Fruit fly (Drosophila melanogaster) whole organism, adult: Measurements from ENCODE around the gene CG9667.
A peak's percentile ranks its signal among the peaks of the same experiment; 100 is the strongest.

ENCODE experiments used
- CG11617 ChIP-seq: fragments of 200-800 bp; sonication (Bioruptor generic); optimal IDR thresholded peaks from 2 replicates; lab custom pipeline; 2017; ENCODE audit warnings: mild to moderate bottlenecking, missing biosample characterization, missing genetic modification reagents, missing genetic modification characterization
- CG12768 ChIP-seq: fragments of 200-800 bp; sonication (Bioruptor generic); optimal IDR thresholded peaks from 2 replicates; lab custom pipeline; 2017; ENCODE audit warnings: missing biosample characterization, missing genetic modification characterization, mild to moderate bottlenecking, moderate library complexity, missing genetic modification reagents
- CG14711 ChIP-seq: fragments of 200-800 bp; sonication (Bioruptor generic); optimal IDR thresholded peaks from 2 replicates; lab custom pipeline; 2018; ENCODE audit warnings: missing biosample characterization, mild to moderate bottlenecking, missing genetic modification characterization, moderate library complexity
- CG1620 ChIP-seq: fragments of 200-800 bp; sonication (Bioruptor generic); optimal IDR thresholded peaks from 2 replicates; lab custom pipeline; 2016; ENCODE audit warnings: missing biosample characterization, missing genetic modification characterization
- CG33017 ChIP-seq: fragments of 200-800 bp; sonication (Bioruptor generic); optimal IDR thresholded peaks from 2 replicates; lab custom pipeline; 2018; ENCODE audit warnings: missing biosample characterization, mild to moderate bottlenecking, missing genetic modification characterization, moderate library complexity
- CG5204 ChIP-seq: fragments of 200-800 bp; sonication (Bioruptor generic); optimal IDR thresholded peaks from 2 replicates; lab custom pipeline; 2016; ENCODE audit warnings: missing biosample characterization, missing genetic modification characterization
- CG7045 ChIP-seq: fragments of 200-800 bp; sonication (Bioruptor generic); optimal IDR thresholded peaks from 2 replicates; lab custom pipeline; 2017; ENCODE audit warnings: missing biosample characterization, mild to moderate bottlenecking, missing genetic modification characterization
- CG7101 ChIP-seq: fragments of 200-800 bp; sonication (Bioruptor generic); optimal IDR thresholded peaks from 2 replicates; lab custom pipeline; 2018; ENCODE audit warnings: missing biosample characterization, mild to moderate bottlenecking, missing genetic modification characterization, moderate library complexity
- Clk ChIP-seq: fragments of 200-800 bp; sonication (Bioruptor generic); optimal IDR thresholded peaks from 2 replicates; lab custom pipeline; 2017; ENCODE audit warnings: missing biosample characterization, missing genetic modification characterization
- Crg-1 ChIP-seq: fragments of 200-800 bp; sonication (Bioruptor generic); optimal IDR thresholded peaks from 2 replicates; lab custom pipeline; 2016; ENCODE audit warnings: missing biosample characterization, missing genetic modification characterization
- Hr96 ChIP-seq: fragments of 200-800 bp; sonication (Bioruptor generic); optimal IDR thresholded peaks from 2 replicates; lab custom pipeline; 2016; ENCODE audit warnings: missing biosample characterization, missing genetic modification characterization
- Mnt ChIP-seq: fragments of 200-800 bp; sonication (Bioruptor generic); optimal IDR thresholded peaks from 2 replicates; lab custom pipeline; 2016; ENCODE audit warnings: missing biosample characterization, mild to moderate bottlenecking, missing genetic modification characterization
- bab1 ChIP-seq: fragments of 200-800 bp; sonication (Bioruptor generic); optimal IDR thresholded peaks from 3 replicates; lab custom pipeline; 2019; ENCODE audit warnings: missing biosample characterization, mild to moderate bottlenecking, missing genetic modification characterization, moderate library complexity
- cic ChIP-seq: fragments of 200-800 bp; sonication (Bioruptor generic); optimal IDR thresholded peaks from 2 replicates; lab custom pipeline; 2017; ENCODE audit warnings: missing biosample characterization, mild to moderate bottlenecking, missing genetic modification characterization, moderate library complexity
- cnc ChIP-seq, 2 experiments: fragments of >200 bp; optimal IDR thresholded peaks; 2 replicates each; lab custom pipeline; 2017
- kay ChIP-seq: fragments of 200-800 bp; sonication (Bioruptor generic); peaks from one replicate; lab custom pipeline; 2016; ENCODE audit warnings: missing biosample characterization, missing genetic modification characterization, borderline replicate concordance
- ovo ChIP-seq: fragments of 200-800 bp; sonication (Bioruptor generic); optimal IDR thresholded peaks from 2 replicates; lab custom pipeline; 2016; ENCODE audit warnings: missing biosample characterization, missing genetic modification characterization
- pad ChIP-seq: fragments of 200-800 bp; sonication (Bioruptor generic); optimal IDR thresholded peaks from 3 replicates; lab custom pipeline; 2017; ENCODE audit warnings: missing biosample characterization, missing genetic modification characterization, mild to moderate bottlenecking, moderate library complexity, missing genetic modification reagents
- tj ChIP-seq: fragments of 200-800 bp; sonication (Bioruptor generic); optimal IDR thresholded peaks from 3 replicates; lab custom pipeline; 2017; ENCODE audit warnings: missing biosample characterization, mild to moderate bottlenecking, missing genetic modification characterization, moderate library complexity
- toe ChIP-seq: fragments of 200-800 bp; sonication (Bioruptor generic); optimal IDR thresholded peaks from 2 replicates; lab custom pipeline; 2016; ENCODE audit warnings: missing biosample characterization, missing genetic modification characterization

The CG9667 gene

dm6 chr3R:8127151-8127690 is 1.1 kb upstream of the CG9667 start:
- TF ChIP-seq bab1 (no peak), cic (GFP tag; lab: Kevin White, UChicago) (peak; percentile 15), kay (peak; percentile 90), tj (GFP tag; lab: Kevin White, UChicago) (no peak), cnc (optimal IDR thresholded peaks at IDR 0.05; lab: Kevin White, UChicago) (no peak)

- TF ChIP-seq tj (GFP tag; lab: Kevin White, UChicago) (peak; percentile 91), Mnt (GFP tag; lab: Kevin White, UChicago) (peak; percentile 73), Hr96 (GFP tag; lab: Kevin White, UChicago) (no peak), ovo (GFP tag; lab: Kevin White, UChicago) (peak; percentile 72), CG7101 (tag; lab: Kevin White, UChicago) (peak; percentile 57), CG14711 (tag; lab: Kevin White, UChicago) (peak; percentile 37), cic (GFP tag; lab: Kevin White, UChicago) (peak; percentile 12), CG1620 (GFP tag; lab: Kevin White, UChicago) (peak; percentile 80), Crg-1 (GFP tag; lab: Kevin White, UChicago) (peak; percentile 77), toe (GFP tag; lab: Kevin White, UChicago) (peak; percentile 65), bab1 (peak; percentile 64), CG12768 (GFP tag; lab: Kevin White, UChicago) (peak; percentile 72), Clk (GFP tag; lab: Kevin White, UChicago) (peak; percentile 61), pad (peak; percentile 45), kay (peak; percentile 95), CG7045 (peak; percentile 69), cnc (optimal IDR thresholded peaks at IDR 0.05; lab: Kevin White, UChicago) (no peak), CG33017 (tag; lab: Kevin White, UChicago) (peak; percentile 29), CG5204 (no peak), CG11617 (GFP tag; lab: Kevin White, UChicago) (peak; percentile 66)
These were observed 3.8 kb downstream of the CG9667 start, which contains the start of gene CG7878 for dm6 chr3R:8122198-8122970. Gene CG7878 (plus strand): TSS chr3R:8122725.

dm6 chr3R:8120338-8120662 is 5.9 kb downstream of the CG9667 start:
- TF ChIP-seq CG7045 (no peak), CG7101 (tag; lab: Kevin White, UChicago) (no peak), kay (no peak), pad (no peak), ovo (GFP tag; lab: Kevin White, UChicago) (no peak), cnc (optimal IDR thresholded peaks at IDR 0.05; lab: Kevin White, UChicago) (no peak), CG11617 (GFP tag; lab: Kevin White, UChicago) (no peak), tj (GFP tag; lab: Kevin White, UChicago) (no peak), CG14711 (tag; lab: Kevin White, UChicago) (no peak), bab1 (no peak), Crg-1 (GFP tag; lab: Kevin White, UChicago) (no peak), Mnt (GFP tag; lab: Kevin White, UChicago) (no peak), cic (GFP tag; lab: Kevin White, UChicago) (no peak), CG1620 (GFP tag; lab: Kevin White, UChicago) (no peak)

dm6 chr3R:8119457-8120337 is 6.5 kb downstream of the CG9667 start:
- peak; percentile 51 for TF ChIP-seq pad
- no peak for TF ChIP-seq toe (GFP tag; lab: Kevin White, UChicago)
- no peak for TF ChIP-seq CG5204
- peak; percentile 100 for TF ChIP-seq kay
- peak; percentile 45 for TF ChIP-seq CG1620 (GFP tag; lab: Kevin White, UChicago)
- peak; percentile 85 for TF ChIP-seq CG33017 (tag; lab: Kevin White, UChicago)
- peak; percentile 44 for TF ChIP-seq CG11617 (GFP tag; lab: Kevin White, UChicago)
- TF ChIP-seq CG14711 (tag; lab: Kevin White, UChicago): peak; percentile 80
- no peak for TF ChIP-seq Crg-1 (GFP tag; lab: Kevin White, UChicago)
- TF ChIP-seq tj (GFP tag; lab: Kevin White, UChicago): peak; percentile 36
- TF ChIP-seq CG7045: peak; percentile 18
- TF ChIP-seq Hr96 (GFP tag; lab: Kevin White, UChicago): peak; percentile 27
- peak; percentile 68 for TF ChIP-seq cic (GFP tag; lab: Kevin White, UChicago)
- TF ChIP-seq bab1: peak; percentile 30
- no peak for TF ChIP-seq ovo (GFP tag; lab: Kevin White, UChicago)
- peak; percentile 23 for TF ChIP-seq Mnt (GFP tag; lab: Kevin White, UChicago)
- TF ChIP-seq Clk (GFP tag; lab: Kevin White, UChicago): no peak
- peak; percentile 91 for TF ChIP-seq CG7101 (tag; lab: Kevin White, UChicago)
- TF ChIP-seq cnc (optimal IDR thresholded peaks at IDR 0.05; lab: Kevin White, UChicago): no peak
- TF ChIP-seq CG12768 (GFP tag; lab: Kevin White, UChicago): peak; percentile 2

dm6 chr3R:8118781-8119456 is 7.2 kb downstream of the CG9667 start:
- TF ChIP-seq CG11617 (GFP tag; lab: Kevin White, UChicago) (no peak), CG14711 (tag; lab: Kevin White, UChicago) (no peak), cnc (optimal IDR thresholded peaks at IDR 0.05; lab: Kevin White, UChicago) (no peak), tj (GFP tag; lab: Kevin White, UChicago) (no peak), cic (GFP tag; lab: Kevin White, UChicago) (peak; percentile 100), CG7045 (peak; percentile 25), Crg-1 (GFP tag; lab: Kevin White, UChicago) (no peak), CG7101 (tag; lab: Kevin White, UChicago) (no peak), Clk (GFP tag; lab: Kevin White, UChicago) (peak; percentile 32), Hr96 (GFP tag; lab: Kevin White, UChicago) (no peak), bab1 (no peak), ovo (GFP tag; lab: Kevin White, UChicago) (no peak), pad (no peak), CG5204 (no peak), CG12768 (GFP tag; lab: Kevin White, UChicago) (peak; percentile 27), toe (GFP tag; lab: Kevin White, UChicago) (no peak), kay (peak; percentile 98), CG33017 (tag; lab: Kevin White, UChicago) (no peak)
